Worm (Caenorhabditis elegans): ENCODE results near the gene T10H9.8.

T10H9.8 gene

ce11 chrV:6673967-6674366 is 21.8 kb downstream of the T10H9.8 start, which contains the start of gene cest-31 (continued):
- TF ChIP-seq unc-62 (GFP tag; optimal IDR thresholded peaks at IDR 0.05): no peak

DNA sequence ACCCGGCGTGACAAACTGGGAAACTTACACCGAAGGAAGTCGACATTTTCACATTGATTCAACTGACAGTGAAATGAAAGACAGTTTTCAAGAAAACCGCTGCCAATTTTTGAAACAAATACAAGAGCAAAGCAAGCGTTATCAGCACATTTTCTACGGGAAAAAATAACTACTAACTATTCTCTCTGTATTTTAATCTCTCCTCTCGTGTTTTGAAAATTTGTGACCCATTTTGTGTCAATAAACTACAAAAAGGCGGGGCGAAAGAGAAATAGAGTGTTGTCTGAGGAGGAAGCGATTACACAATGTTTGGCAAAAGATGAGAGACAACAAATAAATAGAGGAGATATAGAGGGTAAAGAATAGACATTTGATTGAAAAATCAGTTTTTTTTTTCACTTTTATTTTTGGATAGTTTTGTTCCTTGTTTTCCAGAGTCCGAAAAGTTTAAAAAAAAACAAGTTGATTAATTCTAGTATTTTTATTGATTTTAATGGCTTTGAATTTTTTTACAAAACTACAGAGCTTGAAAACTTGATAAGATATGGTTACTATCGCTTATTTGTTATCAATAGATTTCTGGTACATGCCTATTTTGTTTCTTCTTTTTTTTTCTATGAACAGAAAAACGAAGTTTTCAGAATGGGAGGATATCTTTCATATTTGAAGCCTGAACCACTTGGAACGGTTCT is 24.2 kb downstream of the T10H9.8 start, which contains the start of gene cest-34:
Gene cest-34 (plus strand): TSS at position 642 of the 692 bp plus-strand sequence.
- peak; percentile 87 for TF ChIP-seq nhr-80 (tag; optimal IDR thresholded peaks at IDR 0.05)
- TF ChIP-seq aptf-2 (GFP tag; conservative IDR thresholded peaks at IDR 0.05): no peak

ce11 chrV:6681501-6681900 is 29.4 kb downstream of the T10H9.8 start, which contains the start of gene egl-46:
egl-46 (minus strand) TSS chrV:6681573.
- TF ChIP-seq hmg-1.2 (GFP tag; IDR thresholded peaks at IDR 0.05): no peak
- 0 out of 2 replicates have a peak, but pooled peaks have one; percentile 19 for TF ChIP-seq zfh-2 (GFP tag; conservative IDR thresholded peaks at IDR 0.05)

ce11 chrV:6683282-6683681 is 31.1 kb downstream of the T10H9.8 start:
- TF ChIP-seq ztf-25 (GFP tag; IDR thresholded peaks at IDR 0.05): no peak
- TF ChIP-seq attf-5 (GFP tag; optimal IDR thresholded peaks at IDR 0.05): no peak
- TF ChIP-seq gei-17 (GFP tag; optimal IDR thresholded peaks at IDR 0.05): no peak
- no peak for TF ChIP-seq D2030.7 (GFP tag; IDR thresholded peaks at IDR 0.05)
- TF ChIP-seq egrh-3 (GFP tag; IDR thresholded peaks at IDR 0.05): no peak
- TF ChIP-seq akir-1 (GFP tag; optimal IDR thresholded peaks at IDR 0.05): no peak
- no peak for TF ChIP-seq lsl-1 (GFP tag; optimal IDR thresholded peaks at IDR 0.05)
- TF ChIP-seq chd-7 (tag; optimal IDR thresholded peaks at IDR 0.05): no peak
- no peak for TF ChIP-seq F10E7.11 (tag; optimal IDR thresholded peaks at IDR 0.05)
- TF ChIP-seq B0261.1 (tag; optimal IDR thresholded peaks at IDR 0.05): no peak
- TF ChIP-seq snpc-1.1 (tag; optimal IDR thresholded peaks at IDR 0.05; ENCODE audit: insufficient read depth): no peak
- no peak for TF ChIP-seq hrde-1 (tag; optimal IDR thresholded peaks at IDR 0.05; ENCODE audit: borderline replicate concordance)

DNA sequence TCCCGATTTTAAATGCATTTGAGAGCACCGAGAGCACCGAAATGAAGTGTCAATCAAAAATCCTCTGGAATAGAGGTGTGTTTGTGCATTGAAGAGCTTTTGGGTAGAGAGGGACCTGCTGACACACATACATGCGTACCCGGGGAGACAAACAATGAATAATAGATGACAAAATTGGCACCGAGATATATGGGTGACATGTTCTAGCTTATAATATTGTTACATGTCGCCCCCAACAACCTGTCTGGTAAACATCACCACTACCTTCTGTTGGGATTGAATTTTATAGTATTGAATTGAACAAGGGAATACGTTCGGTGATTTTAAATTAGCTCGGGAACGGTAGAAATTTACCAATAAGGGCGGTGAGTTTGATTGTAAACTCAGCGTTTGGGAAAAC is 31.6 kb downstream of the T10H9.8 start:
- TF ChIP-seq hlh-12 (tag; optimal IDR thresholded peaks at IDR 0.05): no peak
- no peak for TF ChIP-seq K12H6.12 (tag; optimal IDR thresholded peaks at IDR 0.05)
- TF ChIP-seq aptf-3 (GFP tag; IDR thresholded peaks at IDR 0.05): no peak

DNA sequence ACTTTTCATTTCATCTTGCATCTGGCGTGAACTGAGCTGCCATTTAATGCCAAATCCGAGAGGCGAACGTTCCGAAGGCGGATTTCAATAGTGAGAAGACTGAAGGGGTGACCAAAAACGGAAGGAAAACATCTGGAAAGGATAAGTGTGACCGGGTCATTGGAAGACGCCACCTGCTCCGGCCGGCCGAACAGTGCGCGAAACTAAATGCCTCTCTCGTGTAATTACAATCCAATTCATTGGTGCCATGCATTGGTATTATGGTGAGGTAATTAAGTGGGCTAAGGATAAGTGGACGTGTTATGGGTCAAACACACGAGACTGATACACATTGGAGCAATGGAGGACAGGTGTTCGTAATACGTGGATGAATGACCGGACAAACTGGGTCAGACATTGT is 32.4 kb downstream of the T10H9.8 start:
- no peak for TF ChIP-seq hlh-12 (tag; optimal IDR thresholded peaks at IDR 0.05)
- TF ChIP-seq let-607 (tag; optimal IDR thresholded peaks at IDR 0.05): no peak
- TF ChIP-seq akir-1 (GFP tag; optimal IDR thresholded peaks at IDR 0.05): no peak
- no peak for TF ChIP-seq B0261.1 (tag; optimal IDR thresholded peaks at IDR 0.05)
- TF ChIP-seq D2030.7 (GFP tag; IDR thresholded peaks at IDR 0.05): no peak
- no peak for TF ChIP-seq tbp1 (GFP tag; optimal IDR thresholded peaks at IDR 0.05)
- no peak for TF ChIP-seq attf-6 (GFP tag; IDR thresholded peaks at IDR 0.05)
- TF ChIP-seq ceh-91 (GFP tag; IDR thresholded peaks at IDR 0.05): no peak
- TF ChIP-seq nfyb-1 (GFP tag; IDR thresholded peaks at IDR 0.05): no peak
- TF ChIP-seq C06A6.2 (GFP tag; conservative IDR thresholded peaks at IDR 0.05): no peak
- no peak for TF ChIP-seq bed-2 (GFP tag; IDR thresholded peaks at IDR 0.05)
- no peak for TF ChIP-seq ztf-26 (tag; optimal IDR thresholded peaks at IDR 0.05)
- no peak for TF ChIP-seq ceh-79 (tag; optimal IDR thresholded peaks at IDR 0.05)
- TF ChIP-seq hmg-20 (GFP tag; IDR thresholded peaks at IDR 0.05): no peak
- no peak for TF ChIP-seq lsy-27 (tag; optimal IDR thresholded peaks at IDR 0.05; ENCODE audit: borderline replicate concordance, insufficient read depth)
- no peak for TF ChIP-seq fkh-3 (tag; optimal IDR thresholded peaks at IDR 0.05)
- no peak for TF ChIP-seq F37B4.10 (GFP tag; IDR thresholded peaks at IDR 0.05)
- TF ChIP-seq ceh-40 (GFP tag; IDR thresholded peaks at IDR 0.05): no peak

Data from whole organism, young adult.